Worm (Caenorhabditis elegans) whole organism, L2 larva: Measurements from ENCODE around the gene lido-16.

Experiments used
- R02D3.7 ChIP-seq: fragments of 150-350 bp; optimal IDR thresholded peaks from 2 replicates; lab custom pipeline; 2014; ENCODE audit warnings: missing biosample characterization, missing genetic modification characterization
- ZK546.5 ChIP-seq: sonication (generic microtip); optimal IDR thresholded peaks from 2 replicates; lab custom pipeline; 2017; ENCODE audit warnings: missing biosample characterization, missing genetic modification characterization
- aly-2 ChIP-seq: fragments of 150-350 bp; optimal IDR thresholded peaks from 2 replicates; lab custom pipeline; 2014; ENCODE audit warnings: missing biosample characterization, missing genetic modification characterization
- ama-1 ChIP-seq: fragments of 150-350 bp; optimal IDR thresholded peaks from 2 replicates; lab custom pipeline; 2018; ENCODE audit warnings: inconsistent platforms
- elt-1 ChIP-seq: fragments of 150-350 bp; optimal IDR thresholded peaks from 2 replicates; lab custom pipeline; 2014; ENCODE audit warnings: missing biosample characterization, missing genetic modification characterization
- lsy-2 ChIP-seq, 2 experiments: fragments of 150-350 bp in 1 of 2; sonication (generic microtip) in 1 of 2; optimal IDR thresholded peaks; 2 replicates each; lab custom pipeline; 2014 to 2017; ENCODE audit warnings: missing biosample characterization in 2 of 2, missing genetic modification characterization in 2 of 2
- nhr-11 ChIP-seq: fragments of 150-350 bp; optimal IDR thresholded peaks from 2 replicates; lab custom pipeline; 2014; ENCODE audit warnings: missing biosample characterization, missing genetic modification characterization
- nhr-12 ChIP-seq: fragments of 150-350 bp; optimal IDR thresholded peaks from 2 replicates; lab custom pipeline; 2014; ENCODE audit warnings: missing biosample characterization, missing genetic modification characterization
- nhr-23 ChIP-seq: fragments of 150-350 bp; optimal IDR thresholded peaks from 2 replicates; lab custom pipeline; 2014; ENCODE audit warnings: missing biosample characterization, missing genetic modification reagents, missing genetic modification characterization
- unc-55 ChIP-seq: fragments of 150-350 bp; sonication (generic microtip); optimal IDR thresholded peaks from 3 replicates; lab custom pipeline; 2014; ENCODE audit warnings: missing biosample characterization, missing genetic modification reagents, missing genetic modification characterization
- unc-62 ChIP-seq: fragments of 150-350 bp; optimal IDR thresholded peaks from 2 replicates; lab custom pipeline; 2014; ENCODE audit warnings: missing biosample characterization, missing genetic modification reagents, missing genetic modification characterization
- zag-1 ChIP-seq: fragments of 150-350 bp; optimal IDR thresholded peaks from 2 replicates; lab custom pipeline; 2014; ENCODE audit warnings: missing biosample characterization, missing genetic modification characterization
- ztf-11 ChIP-seq: sonication (generic microtip); optimal IDR thresholded peaks from 2 replicates; lab custom pipeline; 2017; ENCODE audit warnings: missing biosample characterization, missing genetic modification characterization

DNA sequence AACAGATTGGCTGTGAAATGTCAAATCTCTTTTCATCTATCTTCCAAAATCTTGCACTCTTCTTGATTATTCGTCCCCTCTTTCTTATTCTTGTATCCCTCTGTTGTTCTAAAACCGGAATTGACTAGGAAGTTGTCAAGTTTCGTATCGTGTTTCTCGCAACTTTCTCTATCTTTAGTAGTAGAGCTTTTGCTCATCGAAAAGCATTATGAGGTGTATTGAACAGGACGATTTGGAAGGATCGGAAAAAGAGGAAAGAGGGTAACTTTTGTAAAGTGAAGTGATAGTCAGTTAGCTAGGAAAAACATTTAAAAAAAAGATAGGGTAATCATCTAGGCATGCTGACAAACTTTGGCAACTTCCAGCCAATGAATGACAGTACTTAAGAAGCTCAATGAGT lies 11.7 kb upstream of the lido-16 start:
- TF ChIP-seq unc-62 (GFP tag; lab: Kevin White, UChicago) (no peak), nhr-11 (no peak), elt-1 (tag; lab: Kevin White, UChicago) (no peak), ama-1 (no peak), ztf-11 (no peak), unc-55 (GFP tag; lab: Kevin White, UChicago) (no peak), ZK546.5 (tag; lab: Kevin White, UChicago) (no peak), R02D3.7 (tag; lab: Kevin White, UChicago) (no peak), nhr-12 (tag; lab: Kevin White, UChicago) (no peak), zag-1 (tag; lab: Kevin White, UChicago) (no peak), aly-2 (no peak), lsy-2 (tag; optimal IDR thresholded peaks at IDR 0.05; lab: Kevin White, UChicago) (no peak), nhr-23 (tag; lab: Kevin White, UChicago) (no peak)
